Worm (Caenorhabditis elegans) whole organism, L3 larva: ENCODE data around the gene R05G6.3.
"Not testable (repeated sequence)": the region's sequence is repeated elsewhere in the genome, so short reads cannot be mapped to it uniquely, and the experiment has no call there.

Experiments
- R02D3.7 ChIP-seq: fragments of 150-350 bp; optimal IDR thresholded peaks from 2 replicates; lab custom pipeline; 2014; ENCODE audit warnings: missing biosample characterization, missing genetic modification characterization
- egl-5 ChIP-seq: fragments of 150-350 bp; optimal IDR thresholded peaks from 2 replicates; lab custom pipeline; 2017; ENCODE audit warnings: missing biosample characterization, missing genetic modification reagents, missing genetic modification characterization, inconsistent platforms
- elt-2 ChIP-seq: sonication (generic microtip); optimal IDR thresholded peaks from 2 replicates; lab custom pipeline; 2016; ENCODE audit warnings: missing genetic modification reagents, mild to moderate bottlenecking, missing genetic modification characterization, missing compliant biosample characterization
- fos-1 ChIP-seq: fragments of 150-350 bp; optimal IDR thresholded peaks from 2 replicates; lab custom pipeline; 2014; ENCODE audit warnings: missing biosample characterization, missing genetic modification characterization
- lin-15B ChIP-seq: fragments of 150-350 bp; optimal IDR thresholded peaks from 2 replicates; lab custom pipeline; 2014; ENCODE audit warnings: missing biosample characterization, missing genetic modification characterization
- lsy-12 ChIP-seq: sonication (generic microtip); optimal IDR thresholded peaks from 2 replicates; lab custom pipeline; 2016; ENCODE audit warnings: mild to moderate bottlenecking, missing genetic modification characterization, missing compliant biosample characterization
- nhr-43 ChIP-seq: sonication (generic microtip); optimal IDR thresholded peaks from 2 replicates; lab custom pipeline; 2016; ENCODE audit warnings: mild to moderate bottlenecking, missing genetic modification characterization, missing compliant biosample characterization; ENCODE audit not compliant: poor library complexity, severe bottlenecking
- snpc-4 ChIP-seq: fragments of 150-350 bp; optimal IDR thresholded peaks from 2 replicates; lab custom pipeline; 2014; ENCODE audit warnings: missing biosample characterization, missing genetic modification characterization
- ztf-4 ChIP-seq: fragments of 150-350 bp; optimal IDR thresholded peaks from 2 replicates; lab custom pipeline; 2014; ENCODE audit warnings: missing biosample characterization, missing genetic modification characterization

R05G6.3 gene

DNA sequence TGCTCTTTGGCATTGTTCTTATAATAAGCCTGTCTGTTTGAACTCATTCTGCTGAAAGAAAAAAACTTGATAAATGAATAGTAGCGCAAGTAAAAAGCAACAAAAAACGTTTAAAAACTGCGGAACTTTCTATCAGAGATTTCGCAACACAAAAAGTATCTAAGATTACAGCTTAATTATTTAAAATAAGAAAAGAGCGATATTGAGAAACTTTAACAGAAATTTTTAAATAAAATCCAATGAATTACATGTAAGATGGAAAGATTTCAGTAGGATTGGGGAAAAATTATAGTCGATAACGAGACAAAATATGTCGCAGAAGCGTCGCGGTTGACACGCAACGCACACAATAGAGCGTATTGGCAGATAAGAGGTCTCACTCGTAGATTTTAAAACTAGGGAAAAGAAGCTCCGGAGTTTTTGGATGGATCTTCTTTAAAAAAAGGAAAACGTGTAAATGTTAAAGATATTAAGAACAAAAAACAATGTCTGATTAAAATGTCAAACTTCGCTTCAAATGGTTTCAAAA lies 45.3 kb downstream of the R05G6.3 start, which contains the start of gene ima-3 (continued):
- TF ChIP-seq egl-5 (tag; lab: Kevin White, UChicago): peak; percentile 53
- TF ChIP-seq R02D3.7 (tag; lab: Kevin White, UChicago): no peak
- TF ChIP-seq elt-2 (tag; lab: Kevin White, UChicago): peak; percentile 12
- no peak for TF ChIP-seq fos-1 (tag; lab: Kevin White, UChicago)
- TF ChIP-seq ztf-4 (tag; lab: Kevin White, UChicago): no peak
- no peak for TF ChIP-seq lsy-12 (tag; lab: Kevin White, UChicago)
- TF ChIP-seq snpc-4 (tag; lab: Kevin White, UChicago): peak; percentile 29

DNA sequence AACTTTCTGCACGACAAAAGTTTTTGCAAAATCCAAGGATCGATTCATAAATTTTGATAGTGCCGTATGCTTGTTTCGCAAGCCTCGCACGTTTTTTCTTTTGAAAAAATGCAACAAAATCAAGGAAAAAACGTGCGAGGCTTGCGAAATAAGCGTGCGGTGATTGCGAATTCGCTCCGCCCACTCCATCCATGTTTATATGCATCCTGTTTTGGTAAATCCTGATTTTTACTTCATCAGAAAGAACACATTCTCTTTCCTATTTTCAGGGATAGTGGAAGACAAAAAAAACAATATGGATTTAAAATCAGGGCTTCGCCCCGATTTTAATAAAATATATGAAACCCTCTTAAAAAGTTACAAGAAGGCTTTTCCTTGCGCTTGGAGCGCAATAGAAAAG lies 47.5 kb downstream of the R05G6.3 start, which contains the start of gene F32E10.9:
Gene F32E10.9, minus strand, starts transcription at position 101 of the 400 bp plus-strand sequence.
- not testable (repeated sequence) for TF ChIP-seq elt-2 (tag; lab: Kevin White, UChicago); lin-15B (tag; lab: Kevin White, UChicago); nhr-43
- TF ChIP-seq, all 47 proteins: peak for 0; not testable (repeated sequence) for 47
